Worm (Caenorhabditis elegans): Measurements from ENCODE around the gene K10H10.7.

DNA sequence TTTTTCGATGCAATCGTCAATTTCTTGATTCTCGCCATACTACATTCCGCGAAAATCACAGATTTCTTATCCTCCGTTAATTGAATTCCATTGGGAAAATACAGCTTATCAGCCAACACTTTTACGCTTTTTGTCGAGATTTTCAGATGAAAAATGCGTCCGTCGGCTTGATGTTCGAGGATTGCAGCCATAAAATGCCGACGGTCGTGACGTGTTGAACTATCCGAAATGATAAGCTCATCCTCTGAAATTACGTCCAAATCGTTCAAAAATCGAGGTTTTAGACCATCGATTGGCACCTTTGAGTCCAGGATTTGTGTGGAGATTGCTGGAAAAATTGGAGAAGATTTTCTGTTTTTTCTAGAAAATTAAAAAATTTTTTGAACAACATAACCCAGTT is 19.6 kb upstream of the K10H10.7 start:
- TF ChIP-seq ztf-23 (GFP tag; IDR thresholded peaks at IDR 0.05) (no peak), ztf-29 (GFP tag; IDR thresholded peaks at IDR 0.05) (no peak), T22C8.4 (GFP tag; IDR thresholded peaks at IDR 0.05) (no peak), flt-1 (GFP tag; IDR thresholded peaks at IDR 0.05) (no peak), klf-2 (GFP tag; conservative IDR thresholded peaks at IDR 0.05) (no peak), med-1 (GFP tag; optimal IDR thresholded peaks at IDR 0.05; ENCODE audit: insufficient read depth) (no peak)

Measured in whole organism, midembryonic.